Worm (Caenorhabditis elegans): ENCODE results near the gene Y57G11B.5.

ce11 chrIV:14587589-14587988, 13.0 kb downstream of the Y57G11B.5 start:
- TF ChIP-seq ceh-39 (tag; optimal IDR thresholded peaks at IDR 0.05) (no peak), unc-62 (GFP tag; optimal IDR thresholded peaks at IDR 0.05) (no peak), nhr-76 (tag; optimal IDR thresholded peaks at IDR 0.05) (no peak), blmp-1 (tag; optimal IDR thresholded peaks at IDR 0.05) (no peak), pha-4 (tag; optimal IDR thresholded peaks at IDR 0.05) (no peak), nhr-12 (tag; optimal IDR thresholded peaks at IDR 0.05) (no peak), sptf-1 (tag; optimal IDR thresholded peaks at IDR 0.05) (no peak), nhr-237 (tag; optimal IDR thresholded peaks at IDR 0.05) (no peak), ces-1 (GFP tag; optimal IDR thresholded peaks at IDR 0.05) (no peak), flh-1 (GFP tag; optimal IDR thresholded peaks at IDR 0.05) (no peak), ceh-83 (GFP tag; optimal IDR thresholded peaks at IDR 0.05) (no peak), unc-39 (tag; optimal IDR thresholded peaks at IDR 0.05) (no peak), snpc-4 (tag; optimal IDR thresholded peaks at IDR 0.05) (no peak), ztf-11 (tag; optimal IDR thresholded peaks at IDR 0.05) (no peak)

Measured in whole organism, mixed stage, embryonic.